Worm (Caenorhabditis elegans) whole organism, L1 larva: ENCODE data around the gene R05H10.1.

Experiments
- C34B4.2 ChIP-seq: sonication (generic microtip); optimal IDR thresholded peaks from 2 replicates; lab custom pipeline; 2017; ENCODE audit warnings: mild to moderate bottlenecking, missing genetic modification characterization, missing compliant biosample characterization
- aha-1 ChIP-seq: fragments of 150-350 bp; optimal IDR thresholded peaks from 2 replicates; lab custom pipeline; 2014; ENCODE audit warnings: missing biosample characterization, missing genetic modification characterization
- alr-1 ChIP-seq: fragments of 200-800 bp; sonication (Bioruptor generic); optimal IDR thresholded peaks from 2 replicates; lab custom pipeline; 2018; ENCODE audit warnings: borderline replicate concordance, mild to moderate bottlenecking, missing genetic modification characterization, missing compliant biosample characterization
- aly-2 ChIP-seq: fragments of 150-350 bp; optimal IDR thresholded peaks from 2 replicates; lab custom pipeline; 2014; ENCODE audit warnings: missing biosample characterization, missing genetic modification characterization
- ceh-63 ChIP-seq: fragments of 200-800 bp; sonication (Bioruptor generic); optimal IDR thresholded peaks from 2 replicates; lab custom pipeline; 2018; ENCODE audit warnings: mild to moderate bottlenecking, missing genetic modification characterization, missing compliant biosample characterization
- ceh-8 ChIP-seq: fragments of 200-800 bp; sonication (Bioruptor generic); optimal IDR thresholded peaks from 2 replicates; lab custom pipeline; 2018; ENCODE audit warnings: mild to moderate bottlenecking, missing genetic modification characterization, moderate library complexity, missing compliant biosample characterization
- ceh-82 ChIP-seq, 3 experiments: fragments of 150-350 bp in 1 of 3; sonication (generic microtip) in 2 of 3; optimal IDR thresholded peaks; 2 replicates each; lab custom pipeline; 2014 to 2017; ENCODE audit warnings: missing biosample characterization in 3 of 3, missing genetic modification characterization in 3 of 3
- ceh-90 ChIP-seq: sonication (generic microtip); optimal IDR thresholded peaks from 2 replicates; lab custom pipeline; 2016; ENCODE audit warnings: missing genetic modification characterization, missing compliant biosample characterization
- dpl-1 ChIP-seq, 3 experiments: fragments of 150-350 bp in 2 of 3; sonication (generic microtip) in 1 of 3; optimal IDR thresholded peaks; 2 replicates each; lab custom pipeline; 2014 to 2017; ENCODE audit warnings: missing biosample characterization in 3 of 3, missing genetic modification characterization in 3 of 3, missing genetic modification reagents in 3 of 3
- efl-1 ChIP-seq, 4 experiments: fragments of 150-350 bp; optimal IDR thresholded peaks in 3 of 4; peaks in 1 of 4; 1 replicate in 1 of 4; 2 replicates in 3 of 4; lab custom pipeline; 2014; ENCODE audit warnings: missing biosample characterization in 2 of 4, missing genetic modification characterization in 2 of 4, missing genetic modification reagents in 2 of 4
- efl-3 ChIP-seq: fragments of 200-800 bp; sonication (Bioruptor generic); optimal IDR thresholded peaks from 2 replicates; lab custom pipeline; 2018; ENCODE audit warnings: mild to moderate bottlenecking, missing genetic modification characterization, missing compliant biosample characterization
- ets-5 ChIP-seq: fragments of 200-800 bp; sonication (Bioruptor generic); IDR thresholded peaks from 2 replicates; pipeline ENCODE4 v1.3.6; 2022; ENCODE audit warnings: missing genetic modification characterization, missing compliant biosample characterization
- fkh-10 ChIP-seq: sonication (generic microtip); optimal IDR thresholded peaks from 2 replicates; lab custom pipeline; 2017; ENCODE audit warnings: missing biosample characterization, missing genetic modification reagents, missing genetic modification characterization
- fos-1 ChIP-seq: fragments of 150-350 bp; optimal IDR thresholded peaks from 2 replicates; lab custom pipeline; 2014; ENCODE audit warnings: missing biosample characterization, missing genetic modification characterization
- irx-1 ChIP-seq: sonication (generic microtip); optimal IDR thresholded peaks from 2 replicates; lab custom pipeline; 2016; ENCODE audit warnings: missing genetic modification characterization, missing compliant biosample characterization
- lin-14 ChIP-seq: fragments of 200-800 bp; sonication (Bioruptor generic); optimal IDR thresholded peaks from 2 replicates; lab custom pipeline; 2018; ENCODE audit warnings: mild to moderate bottlenecking, missing genetic modification characterization, moderate library complexity, missing compliant biosample characterization
- lin-35 ChIP-seq, 2 experiments: fragments of 150-350 bp; optimal IDR thresholded peaks; 2 replicates each; lab custom pipeline; 2014; ENCODE audit warnings: missing biosample characterization in 2 of 2, missing genetic modification characterization in 2 of 2, missing genetic modification reagents in 2 of 2
- lin-39 ChIP-seq: fragments of 150-350 bp; optimal IDR thresholded peaks from 2 replicates; lab custom pipeline; 2014; ENCODE audit warnings: missing biosample characterization, missing genetic modification reagents, missing genetic modification characterization
- mab-9 ChIP-seq: fragments of 200-800 bp; sonication (Bioruptor generic); IDR thresholded peaks from 2 replicates; pipeline ENCODE4 v1.3.6; 2022; ENCODE audit warnings: missing genetic modification reagents, missing genetic modification characterization, missing compliant biosample characterization
- mdl-1 ChIP-seq, 2 experiments: fragments of 150-350 bp; optimal IDR thresholded peaks; 2 replicates each; lab custom pipeline; 2014 to 2017; ENCODE audit warnings: missing biosample characterization in 2 of 2, missing genetic modification characterization in 2 of 2, inconsistent platforms in 1 of 2
- mef-2 ChIP-seq: fragments of 150-350 bp; optimal IDR thresholded peaks from 2 replicates; lab custom pipeline; 2014; ENCODE audit warnings: missing biosample characterization, missing genetic modification characterization
- nhr-19 ChIP-seq: fragments of 200-800 bp; sonication (Bioruptor generic); conservative IDR thresholded peaks from 2 replicates; pipeline ENCODE4 v1.3.6; 2022; ENCODE audit warnings: missing genetic modification characterization, missing compliant biosample characterization
- nhr-28 ChIP-seq: fragments of 150-350 bp; optimal IDR thresholded peaks from 2 replicates; lab custom pipeline; 2014; ENCODE audit warnings: missing biosample characterization, missing genetic modification characterization
- nhr-84 ChIP-seq: sonication (generic microtip); optimal IDR thresholded peaks from 2 replicates; lab custom pipeline; 2017; ENCODE audit warnings: missing biosample characterization, missing genetic modification characterization
- nhr-90 ChIP-seq: sonication (generic microtip); optimal IDR thresholded peaks from 2 replicates; lab custom pipeline; 2016; ENCODE audit warnings: mild to moderate bottlenecking, missing genetic modification characterization, missing compliant biosample characterization; ENCODE audit not compliant: poor library complexity
- pax-3 ChIP-seq: fragments of 200-800 bp; sonication (Bioruptor generic); optimal IDR thresholded peaks from 2 replicates; lab custom pipeline; 2018; ENCODE audit warnings: mild to moderate bottlenecking, missing genetic modification characterization, moderate library complexity, missing compliant biosample characterization
- skn-1 ChIP-seq: fragments of 150-350 bp; optimal IDR thresholded peaks from 2 replicates; lab custom pipeline; 2014; ENCODE audit warnings: missing biosample characterization, missing genetic modification characterization
- snpc-4 ChIP-seq: fragments of 150-350 bp; optimal IDR thresholded peaks from 2 replicates; lab custom pipeline; 2014; ENCODE audit warnings: missing biosample characterization, missing genetic modification characterization
- snu-23 ChIP-seq: sonication (generic microtip); optimal IDR thresholded peaks from 2 replicates; lab custom pipeline; 2016; ENCODE audit warnings: missing genetic modification characterization, missing compliant biosample characterization
- tbx-2 ChIP-seq: sonication (generic microtip); optimal IDR thresholded peaks from 2 replicates; lab custom pipeline; 2016; ENCODE audit warnings: missing genetic modification characterization, missing compliant biosample characterization
- tlp-1 ChIP-seq: fragments of 150-350 bp; optimal IDR thresholded peaks from 2 replicates; lab custom pipeline; 2014; ENCODE audit warnings: missing biosample characterization, missing genetic modification characterization
- unc-62 ChIP-seq: fragments of 150-350 bp; optimal IDR thresholded peaks from 2 replicates; lab custom pipeline; 2014; ENCODE audit warnings: missing biosample characterization, missing genetic modification reagents, missing genetic modification characterization
- unc-98 ChIP-seq: fragments of 200-800 bp; sonication (Bioruptor generic); IDR thresholded peaks from 2 replicates; pipeline ENCODE4 v1.3.6; 2022; ENCODE audit warnings: missing genetic modification characterization, missing compliant biosample characterization
- vab-15 ChIP-seq: sonication (generic microtip); optimal IDR thresholded peaks from 2 replicates; lab custom pipeline; 2017; ENCODE audit warnings: missing genotype, mild to moderate bottlenecking, missing genetic modification characterization, missing compliant biosample characterization
- ztf-11 ChIP-seq, 2 experiments: sonication (generic microtip); optimal IDR thresholded peaks; 2 replicates each; lab custom pipeline; 2016 to 2017; ENCODE audit warnings: missing genetic modification characterization in 2 of 2, missing biosample characterization in 1 of 2, missing compliant biosample characterization in 1 of 2

Gene R05H10.1

ce11 chrII:14867530-14867929 is 15.9 kb downstream of the R05H10.1 start:
- TF ChIP-seq lin-39 (tag; lab: Kevin White, UChicago) (no peak), nhr-84 (tag; lab: Kevin White, UChicago) (no peak), lin-35 (GFP tag; optimal IDR thresholded peaks at IDR 0.05; lab: Kevin White, UChicago) (no peak), dpl-1 (GFP tag; optimal IDR thresholded peaks at IDR 0.05; lab: Kevin White, UChicago) (no peak), skn-1 (tag; lab: Kevin White, UChicago) (no peak), unc-98 (GFP tag; lab: Robert Waterston, UW) (no peak), fkh-10 (GFP tag; lab: Kevin White, UChicago) (no peak), mef-2 (no peak), tbx-2 (tag; lab: Kevin White, UChicago) (no peak), ets-5 (GFP tag; lab: Robert Waterston, UW) (no peak), unc-62 (GFP tag; lab: Kevin White, UChicago) (no peak), nhr-28 (no peak), vab-15 (tag; lab: Kevin White, UChicago) (no peak), ztf-11 (tag; optimal IDR thresholded peaks at IDR 0.05; lab: Kevin White, UChicago) (no peak), lin-14 (GFP tag; lab: Kevin White, UChicago) (no peak), C34B4.2 (tag; lab: Kevin White, UChicago) (no peak), snpc-4 (tag; lab: Kevin White, UChicago) (no peak), efl-3 (GFP tag; lab: Kevin White, UChicago) (no peak), mab-9 (GFP tag; lab: Robert Waterston, UW) (no peak), mdl-1 (tag; optimal IDR thresholded peaks at IDR 0.05; lab: Kevin White, UChicago) (no peak)

ce11 chrII:14869644-14870043 is 18.0 kb downstream of the R05H10.1 start, which contains the start of gene R05H10.3:
Gene R05H10.3, plus strand, starts transcription at chrII:14869944.
- TF ChIP-seq efl-1 (optimal IDR thresholded peaks at IDR 0.05; lab: Kevin White, UChicago) = no peak
- TF ChIP-seq efl-1 (GFP tag; optimal IDR thresholded peaks at IDR 0.05 in 1 of 2; lab: Kevin White, UChicago) = peak in 1 of 2 experiments; percentile 40
- no peak for TF ChIP-seq fos-1 (tag; lab: Kevin White, UChicago)
- TF ChIP-seq snu-23 (GFP tag; lab: Kevin White, UChicago) = no peak
- no peak for TF ChIP-seq nhr-90 (tag; lab: Kevin White, UChicago)

DNA sequence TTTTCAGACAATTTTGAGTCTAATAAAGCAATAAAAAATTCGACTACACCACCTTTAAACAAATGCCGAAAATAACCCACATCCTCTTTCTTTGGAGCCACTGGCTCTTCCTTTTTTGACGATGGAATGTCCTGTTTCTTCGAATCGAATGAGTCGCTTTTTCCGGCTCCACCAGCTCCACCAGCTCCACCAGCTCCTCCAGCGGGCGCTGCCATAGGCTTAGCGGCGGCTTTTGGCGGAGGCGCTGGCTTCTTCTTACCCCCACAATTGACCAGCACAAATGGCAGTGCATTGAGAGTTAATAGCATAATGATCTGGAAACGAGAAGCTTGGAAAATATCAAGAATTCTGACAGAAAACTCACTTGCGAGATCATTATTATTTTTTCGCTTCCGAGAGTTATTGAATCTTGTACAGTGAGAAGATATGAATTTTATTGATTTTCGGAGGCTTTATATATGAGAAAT is 25.2 kb downstream of the R05H10.1 start, which contains the start of gene Y53F4A.2:
Gene Y53F4A.2 (minus strand): TSS at position 417 of the 467 bp plus-strand sequence.
- TF ChIP-seq irx-1 (tag; lab: Kevin White, UChicago) = no peak
- no peak for TF ChIP-seq ceh-8
- TF ChIP-seq, all 84 proteins: peak for 0

DNA sequence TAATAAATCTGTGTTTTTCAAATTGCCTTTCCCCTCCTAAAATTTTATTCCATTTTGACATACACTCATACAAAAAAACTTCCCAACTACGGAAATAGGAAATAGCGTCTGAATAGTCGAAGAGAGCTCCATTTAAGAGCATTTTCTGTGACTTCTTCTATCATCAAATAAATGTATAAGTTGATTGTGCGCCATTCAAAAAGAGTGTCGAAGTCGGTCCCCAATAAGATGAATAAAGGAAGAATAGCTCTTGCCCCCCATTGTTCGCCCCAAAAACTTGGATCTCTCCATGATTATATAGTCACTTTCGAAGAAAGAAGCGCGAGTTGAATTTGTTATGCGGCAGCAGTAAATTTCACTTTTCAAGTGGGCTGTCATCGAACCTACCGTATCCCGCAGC is 40.9 kb downstream of the R05H10.1 start:
- peak; percentile 85 for TF ChIP-seq irx-1 (tag; lab: Kevin White, UChicago)
- no peak for TF ChIP-seq ceh-82 (tag; optimal IDR thresholded peaks at IDR 0.05; lab: Kevin White, UChicago)
- no peak for TF ChIP-seq aha-1
- no peak for TF ChIP-seq nhr-84 (tag; lab: Kevin White, UChicago)
- TF ChIP-seq aly-2 (tag; lab: Kevin White, UChicago) = no peak
- no peak for TF ChIP-seq ceh-63 (GFP tag; lab: Kevin White, UChicago)
- no peak for TF ChIP-seq pax-3 (tag; lab: Kevin White, UChicago)
- no peak for TF ChIP-seq ztf-11 (tag; optimal IDR thresholded peaks at IDR 0.05; lab: Kevin White, UChicago)
- TF ChIP-seq ceh-90 = no peak
- TF ChIP-seq alr-1 (tag; lab: Kevin White, UChicago) = no peak
- TF ChIP-seq nhr-28 = no peak
- TF ChIP-seq snu-23 (GFP tag; lab: Kevin White, UChicago) = no peak
- no peak for TF ChIP-seq tlp-1 (tag; lab: Kevin White, UChicago)
- peak; percentile 50 for TF ChIP-seq fkh-10 (GFP tag; lab: Kevin White, UChicago)
- no peak for TF ChIP-seq nhr-19 (GFP tag; lab: Robert Waterston, UW)
